Worm (Caenorhabditis elegans): ENCODE measurements around the gene C05C8.7.

ce11 chrV:7196037-7196436 is 50.8 kb downstream of the C05C8.7 start, which contains the start of gene attf-2:
- TF ChIP-seq unc-3 (GFP tag; conservative IDR thresholded peaks at IDR 0.05) (no peak), unc-3 (tag; optimal IDR thresholded peaks at IDR 0.05) (no peak), hlh-13 (GFP tag; optimal IDR thresholded peaks at IDR 0.05) (no peak), pag-3 (tag; optimal IDR thresholded peaks at IDR 0.05; ENCODE audit: borderline replicate concordance) (no peak)

Data from whole organism, late embryonic.